Worm (Caenorhabditis elegans) whole organism, late embryonic: ENCODE results near the gene K05G3.1.

Experiments
- ama-1 ChIP-seq: fragments of 150-350 bp; optimal IDR thresholded peaks from 2 replicates; lab custom pipeline; 2014
- ceh-22 ChIP-seq: sonication (generic microtip); optimal IDR thresholded peaks from 2 replicates; lab custom pipeline; 2017; ENCODE audit warnings: missing biosample characterization, missing genetic modification characterization
- ceh-48 ChIP-seq: sonication (generic microtip); optimal IDR thresholded peaks from 2 replicates; lab custom pipeline; 2016; ENCODE audit warnings: missing genetic modification characterization, inconsistent platforms, missing compliant biosample characterization
- nhr-11 ChIP-seq: fragments of 150-350 bp; optimal IDR thresholded peaks from 2 replicates; lab custom pipeline; 2014; ENCODE audit warnings: missing biosample characterization, missing genetic modification characterization
- npax-4 ChIP-seq: sonication (generic microtip); optimal IDR thresholded peaks from 2 replicates; lab custom pipeline; 2016; ENCODE audit warnings: missing genetic modification characterization, missing compliant biosample characterization
- odd-2 ChIP-seq: sonication (generic microtip); optimal IDR thresholded peaks from 2 replicates; lab custom pipeline; 2017; ENCODE audit warnings: antibody characterized with exemption, mild to moderate bottlenecking, missing genetic modification characterization, missing compliant biosample characterization
- pha-2 ChIP-seq: sonication (generic microtip); optimal IDR thresholded peaks from 2 replicates; lab custom pipeline; 2017; ENCODE audit warnings: mild to moderate bottlenecking, missing genetic modification characterization, missing compliant biosample characterization
- pha-4 ChIP-seq: fragments of 150-350 bp; optimal IDR thresholded peaks from 2 replicates; lab custom pipeline; 2018; ENCODE audit warnings: missing biosample characterization, missing genetic modification reagents, missing genetic modification characterization
- pqm-1 ChIP-seq: sonication (generic microtip); optimal IDR thresholded peaks from 2 replicates; lab custom pipeline; 2016; ENCODE audit warnings: missing genetic modification characterization, missing compliant biosample characterization
- pros-1 ChIP-seq: fragments of 150-350 bp; optimal IDR thresholded peaks from 2 replicates; lab custom pipeline; 2014; ENCODE audit warnings: missing biosample characterization, missing genetic modification reagents, missing genetic modification characterization
- ref-2 ChIP-seq: sonication (generic microtip); optimal IDR thresholded peaks from 2 replicates; lab custom pipeline; 2016; ENCODE audit warnings: missing genetic modification characterization, missing compliant biosample characterization
- tbx-2 ChIP-seq: sonication (generic microtip); optimal IDR thresholded peaks from 2 replicates; lab custom pipeline; 2016; ENCODE audit warnings: missing genetic modification characterization, missing compliant biosample characterization
- unc-86 ChIP-seq: sonication (generic microtip); optimal IDR thresholded peaks from 2 replicates; lab custom pipeline; 2016; ENCODE audit warnings: missing genetic modification characterization, missing compliant biosample characterization

DNA sequence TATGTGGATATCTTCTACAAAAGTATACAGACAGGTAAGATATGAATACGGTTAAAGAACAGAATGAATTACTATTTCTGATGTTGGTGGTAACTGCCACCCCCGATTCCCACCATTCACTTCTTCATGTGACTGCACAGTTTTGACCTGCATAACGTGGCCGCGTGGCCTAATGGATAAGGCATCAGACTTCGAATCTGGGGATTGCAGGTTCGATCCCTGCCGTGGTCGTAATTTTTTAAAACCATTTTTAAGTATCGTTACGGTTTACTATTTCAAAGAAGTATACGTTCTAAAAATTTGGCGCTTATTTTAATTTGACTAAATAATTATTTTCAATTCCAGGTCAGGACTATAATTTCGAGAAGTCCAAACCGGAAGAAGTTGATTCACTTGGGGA lies 39.8 kb upstream of the K05G3.1 start:
- no peak for TF ChIP-seq ref-2 (tag; lab: Kevin White, UChicago)
- TF ChIP-seq ama-1: no peak
- TF ChIP-seq pha-2 (tag; lab: Kevin White, UChicago): no peak
- TF ChIP-seq unc-86 (tag; lab: Kevin White, UChicago): no peak
- TF ChIP-seq ceh-22: no peak
- TF ChIP-seq pha-4: no peak
- no peak for TF ChIP-seq tbx-2 (tag; lab: Kevin White, UChicago)
- no peak for TF ChIP-seq odd-2 (tag; lab: Kevin White, UChicago)
- no peak for TF ChIP-seq nhr-11 (tag; lab: Kevin White, UChicago)
- TF ChIP-seq pros-1: no peak
- TF ChIP-seq npax-4 (tag; lab: Kevin White, UChicago): no peak
- no peak for TF ChIP-seq ceh-48 (tag; lab: Kevin White, UChicago)
- no peak for TF ChIP-seq pqm-1
